Fruit fly (Drosophila melanogaster) whole organism, pupa: Measurements from ENCODE around the gene Trf2.

Experiments
- CG10348 ChIP-seq: fragments of 200-800 bp; sonication (Bioruptor generic); IDR thresholded peaks from 2 replicates; pipeline ENCODE4 v1.3.6; 2022; ENCODE audit warnings: missing biosample characterization, missing genetic modification characterization
- CG12605 ChIP-seq: fragments of 200-800 bp; sonication (Bioruptor generic); IDR thresholded peaks from 2 replicates; pipeline ENCODE4 v1.3.6; 2022; ENCODE audit warnings: missing biosample characterization, missing genetic modification characterization
- CG13204 ChIP-seq: fragments of 200-800 bp; sonication (Bioruptor generic); optimal IDR thresholded peaks from 2 replicates; lab custom pipeline; 2018; ENCODE audit warnings: missing biosample characterization, mild to moderate bottlenecking, missing genetic modification characterization, moderate library complexity
- CG14655 ChIP-seq: fragments of 200-800 bp; sonication (Bioruptor generic); optimal IDR thresholded peaks from 3 replicates; lab custom pipeline; 2017; ENCODE audit warnings: mild to moderate bottlenecking, missing biosample characterization, missing genetic modification reagents, missing genetic modification characterization
- CG15710 ChIP-seq: fragments of 200-800 bp; sonication (Bioruptor generic); optimal IDR thresholded peaks from 2 replicates; lab custom pipeline; 2018; ENCODE audit warnings: missing biosample characterization, mild to moderate bottlenecking, missing genetic modification characterization, moderate library complexity
- CG17806 ChIP-seq: fragments of 200-800 bp; sonication (Bioruptor generic); optimal IDR thresholded peaks from 2 replicates; lab custom pipeline; 2018; ENCODE audit warnings: missing biosample characterization, mild to moderate bottlenecking, missing genetic modification characterization, moderate library complexity
- CG32121 ChIP-seq: fragments of 200-800 bp; sonication (Bioruptor generic); IDR thresholded peaks from 2 replicates; pipeline ENCODE4 v1.3.6; 2022; ENCODE audit warnings: missing biosample characterization, missing genetic modification characterization
- CG34367 ChIP-seq: fragments of 200-800 bp; sonication (Bioruptor generic); optimal IDR thresholded peaks from 2 replicates; lab custom pipeline; 2018; ENCODE audit warnings: missing biosample characterization, mild to moderate bottlenecking, missing genetic modification characterization
- CG4496 ChIP-seq: fragments of 200-800 bp; sonication (Bioruptor generic); IDR thresholded peaks from 3 replicates; pipeline ENCODE4 v1.3.6; 2022; ENCODE audit warnings: missing biosample characterization, missing genetic modification characterization
- CG8159 ChIP-seq: fragments of 200-800 bp; sonication (Bioruptor generic); optimal IDR thresholded peaks from 3 replicates; lab custom pipeline; 2018; ENCODE audit warnings: missing biosample characterization, mild to moderate bottlenecking, missing genetic modification characterization, moderate library complexity
- CG8301 ChIP-seq: fragments of 200-800 bp; sonication (Bioruptor generic); optimal IDR thresholded peaks from 2 replicates; lab custom pipeline; 2018; ENCODE audit warnings: missing biosample characterization, mild to moderate bottlenecking, missing genetic modification characterization
- CG9948 ChIP-seq: fragments of 200-800 bp; sonication (Bioruptor generic); optimal IDR thresholded peaks from 2 replicates; lab custom pipeline; 2018; ENCODE audit warnings: missing biosample characterization, mild to moderate bottlenecking, missing genetic modification characterization, moderate library complexity
- D1 ChIP-seq: fragments of 200-800 bp; sonication (Bioruptor generic); optimal IDR thresholded peaks from 2 replicates; lab custom pipeline; 2018; ENCODE audit warnings: missing biosample characterization, mild to moderate bottlenecking, missing genetic modification characterization, moderate library complexity
- EcR ChIP-seq: fragments of 200-800 bp; sonication (Bioruptor generic); optimal IDR thresholded peaks from 3 replicates; lab custom pipeline; 2019; ENCODE audit warnings: missing biosample characterization, missing genetic modification characterization, mild to moderate bottlenecking, moderate library complexity, missing genetic modification reagents
- Ets98B ChIP-seq: fragments of 200-800 bp; sonication (Bioruptor generic); IDR thresholded peaks from 2 replicates; pipeline ENCODE4 v1.3.6; 2022; ENCODE audit warnings: missing biosample characterization, missing genetic modification characterization
- Pif1A ChIP-seq: fragments of 200-800 bp; sonication (Bioruptor generic); optimal IDR thresholded peaks from 3 replicates; lab custom pipeline; 2016; ENCODE audit warnings: missing biosample characterization, missing genetic modification characterization
- Pif1B ChIP-seq: fragments of 200-800 bp; sonication (Bioruptor generic); optimal IDR thresholded peaks from 3 replicates; lab custom pipeline; 2016; ENCODE audit warnings: missing biosample characterization, missing genetic modification characterization
- Snoo ChIP-seq: fragments of 200-800 bp; sonication (Bioruptor generic); optimal IDR thresholded peaks from 3 replicates; lab custom pipeline; 2017; ENCODE audit warnings: missing biosample characterization, mild to moderate bottlenecking, missing genetic modification characterization, inconsistent platforms
- fd96Ca ChIP-seq: fragments of 200-800 bp; sonication (Bioruptor generic); IDR thresholded peaks from 3 replicates; pipeline ENCODE4 v1.3.6; 2022; ENCODE audit warnings: missing biosample characterization, missing genetic modification characterization
- gl ChIP-seq: fragments of 200-800 bp; sonication (Bioruptor generic); optimal IDR thresholded peaks from 2 replicates; lab custom pipeline; 2018; ENCODE audit warnings: missing biosample characterization, mild to moderate bottlenecking, missing genetic modification characterization
- rn ChIP-seq: fragments of 200-800 bp; sonication (Bioruptor generic); IDR thresholded peaks from 2 replicates; pipeline ENCODE4 v1.3.6; 2022; ENCODE audit warnings: missing biosample characterization, missing genetic modification characterization

Gene Trf2

dm6 chrX:8468962-8469459 lies 59.9 kb downstream of the Trf2 start, which contains the start of gene CG12116:
Gene CG12116, minus strand, starts transcription at chrX:8469012.
- no peak for TF ChIP-seq Pif1A
- TF ChIP-seq CG17806 (tag; lab: Kevin White, UChicago), result no peak
- TF ChIP-seq rn (GFP tag; lab: Robert Waterston, UW), result no peak
- TF ChIP-seq CG8301 (tag; lab: Kevin White, UChicago), result no peak
- TF ChIP-seq, all 21 proteins: peak for 0

dm6 chrX:8469606-8470005 lies 60.5 kb downstream of the Trf2 start:
- no peak for TF ChIP-seq Ets98B
- TF ChIP-seq CG10348 (GFP tag; lab: Robert Waterston, UW), result no peak
- no peak for TF ChIP-seq CG4496 (GFP tag; lab: Robert Waterston, UW)
- no peak for TF ChIP-seq CG15710
- no peak for TF ChIP-seq D1
- no peak for TF ChIP-seq CG9948
- no peak for TF ChIP-seq Pif1A
- no peak for TF ChIP-seq CG32121 (GFP tag; lab: Robert Waterston, UW)
- TF ChIP-seq CG14655, result no peak
- TF ChIP-seq CG13204 (GFP tag; lab: Kevin White, UChicago), result no peak
- TF ChIP-seq CG8301 (tag; lab: Kevin White, UChicago), result no peak
- TF ChIP-seq CG34367 (tag; lab: Kevin White, UChicago), result no peak

dm6 chrX:8470588-8470987 lies 61.5 kb downstream of the Trf2 start, which contains the start of gene Cp7Fa:
Gene Cp7Fa, plus strand, starts transcription at chrX:8470888.
- TF ChIP-seq fd96Ca (GFP tag; lab: Robert Waterston, UW) (no peak), Ets98B (no peak), CG17806 (tag; lab: Kevin White, UChicago) (no peak), CG12605 (GFP tag; lab: Robert Waterston, UW) (no peak), CG8159 (tag; lab: Kevin White, UChicago) (no peak), Pif1A (no peak), CG8301 (tag; lab: Kevin White, UChicago) (no peak), CG15710 (no peak), Pif1B (GFP tag; lab: Kevin White, UChicago) (no peak)

DNA sequence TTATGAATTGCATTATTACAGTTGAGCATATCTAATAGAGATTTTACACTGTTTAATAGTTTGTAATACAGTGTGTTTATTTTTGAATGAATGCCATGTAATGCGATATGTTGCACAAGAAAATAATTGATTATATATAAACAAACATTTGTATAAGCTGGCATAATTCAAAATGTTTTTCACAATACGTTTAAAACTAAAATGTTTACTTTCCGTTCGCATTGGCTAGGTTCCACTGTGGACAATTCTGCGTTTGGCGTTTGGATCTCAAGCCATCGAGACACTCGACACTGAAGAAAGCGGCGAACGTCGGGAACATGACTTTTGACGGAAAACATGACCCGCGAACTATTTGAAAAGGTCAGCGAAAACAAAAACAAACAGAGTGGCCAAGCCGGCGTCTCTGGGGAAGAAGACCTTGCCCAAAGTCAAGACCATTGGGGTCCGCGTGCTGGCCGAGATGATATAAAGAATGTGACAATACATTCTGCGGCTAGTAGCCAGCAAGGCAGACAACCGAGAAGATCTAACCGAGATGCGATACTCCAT lies 64.3 kb downstream of the Trf2 start, which contains the start of gene Cp7Fb:
Gene Cp7Fb (plus strand): TSS at position 499 of the 549 bp plus-strand sequence.
- no peak for TF ChIP-seq CG8301 (tag; lab: Kevin White, UChicago)
- no peak for TF ChIP-seq CG8159 (tag; lab: Kevin White, UChicago)
- no peak for TF ChIP-seq CG14655
- no peak for TF ChIP-seq CG32121 (GFP tag; lab: Robert Waterston, UW)
- TF ChIP-seq gl, result no peak
- TF ChIP-seq CG13204 (GFP tag; lab: Kevin White, UChicago), result no peak
- TF ChIP-seq Ets98B, result no peak
- no peak for TF ChIP-seq CG10348 (GFP tag; lab: Robert Waterston, UW)
- no peak for TF ChIP-seq Snoo (tag; lab: Kevin White, UChicago)

- TF ChIP-seq D1 (no peak), Pif1B (GFP tag; lab: Kevin White, UChicago) (no peak), CG32121 (GFP tag; lab: Robert Waterston, UW) (no peak), CG8159 (tag; lab: Kevin White, UChicago) (no peak), CG9948 (no peak), rn (GFP tag; lab: Robert Waterston, UW) (no peak), Ets98B (no peak), fd96Ca (GFP tag; lab: Robert Waterston, UW) (no peak), CG10348 (GFP tag; lab: Robert Waterston, UW) (no peak), CG14655 (no peak), CG17806 (tag; lab: Kevin White, UChicago) (no peak), gl (no peak), CG4496 (GFP tag; lab: Robert Waterston, UW) (no peak), EcR (no peak), CG12605 (GFP tag; lab: Robert Waterston, UW) (no peak), CG13204 (GFP tag; lab: Kevin White, UChicago) (no peak)
- TF ChIP-seq, all 21 proteins: peak for 0
Measured at dm6 chrX:8475657-8476056, 66.6 kb downstream of the Trf2 start.

DNA sequence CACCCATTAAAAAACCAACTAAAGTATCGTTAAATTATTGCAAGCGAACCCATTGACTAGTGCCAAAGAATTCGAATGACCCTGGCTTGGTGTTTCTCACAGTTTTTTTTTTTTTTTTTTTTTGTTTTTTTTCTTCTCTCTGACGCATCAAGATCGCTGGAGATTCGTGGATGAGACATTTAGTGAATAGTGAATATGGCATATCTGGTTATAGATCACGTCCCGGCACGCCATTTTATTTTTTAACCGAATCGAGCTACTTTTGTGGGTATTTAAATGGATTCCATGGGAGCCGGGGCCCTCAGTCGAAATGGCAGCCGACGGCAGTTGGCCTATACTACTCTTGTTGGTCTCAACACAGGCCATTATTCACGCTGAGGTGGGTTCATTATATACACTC lies 67.7 kb downstream of the Trf2 start, which contains the start of gene Cp7Fc:
Gene Cp7Fc (plus strand): TSS at position 301 of the 400 bp plus-strand sequence.
- TF ChIP-seq gl (no peak), CG32121 (GFP tag; lab: Robert Waterston, UW) (no peak), CG10348 (GFP tag; lab: Robert Waterston, UW) (no peak), CG9948 (no peak), CG12605 (GFP tag; lab: Robert Waterston, UW) (no peak), rn (GFP tag; lab: Robert Waterston, UW) (no peak), Snoo (tag; lab: Kevin White, UChicago) (no peak), Pif1A (no peak), Ets98B (no peak), fd96Ca (GFP tag; lab: Robert Waterston, UW) (no peak), CG8301 (tag; lab: Kevin White, UChicago) (no peak), CG13204 (GFP tag; lab: Kevin White, UChicago) (no peak), CG8159 (tag; lab: Kevin White, UChicago) (no peak), D1 (no peak)
- TF ChIP-seq, all 21 proteins: peak for 0
